Fruit fly (Drosophila melanogaster): ENCODE measurements around the gene Task7.

Gene Task7

DNA sequence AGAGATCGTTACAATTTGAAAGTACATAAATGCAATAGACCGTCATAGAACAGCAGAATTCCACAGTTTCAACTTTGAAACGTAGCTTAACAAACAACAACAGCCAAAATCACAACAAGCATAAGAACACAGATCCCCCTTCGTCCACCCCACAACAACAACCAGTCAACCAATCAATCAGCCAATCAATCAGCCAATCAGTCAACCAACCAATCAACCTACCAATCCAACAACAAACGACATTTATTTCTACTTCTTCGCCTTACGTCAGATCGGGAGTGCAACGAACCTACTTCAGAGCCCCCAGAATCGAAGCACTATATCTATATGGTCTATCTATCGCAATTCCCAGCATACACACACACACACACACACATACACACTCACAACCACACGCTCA, 38.6 kb upstream of the Task7 start (continued):
- no peak for TF ChIP-seq row (GFP tag; IDR thresholded peaks at IDR 0.05)

dm6 chr3R:9448320-9448719, 36.2 kb upstream of the Task7 start:
- TF ChIP-seq CG10543 (GFP tag; optimal IDR thresholded peaks at IDR 0.05) (peak; percentile 46), CG1603 (tag; optimal IDR thresholded peaks at IDR 0.05) (no peak), CG17385 (GFP tag; optimal IDR thresholded peaks at IDR 0.05) (no peak), CG15073 (GFP tag; optimal IDR thresholded peaks at IDR 0.05) (no peak), mirr (GFP tag; optimal IDR thresholded peaks at IDR 0.05) (peak; percentile 0), CG31388 (GFP tag; optimal IDR thresholded peaks at IDR 0.05) (no peak), ewg (GFP tag; optimal IDR thresholded peaks at IDR 0.05) (no peak), Fer3 (tag; optimal IDR thresholded peaks at IDR 0.05) (peak; percentile 18), esg (GFP tag; conservative IDR thresholded peaks at IDR 0.05) (no peak), CG17359 (tag; optimal IDR thresholded peaks at IDR 0.05) (peak; percentile 36), CG34376 (GFP tag; optimal IDR thresholded peaks at IDR 0.05) (peak; percentile 28), Awh (GFP tag; IDR thresholded peaks at IDR 0.05) (0 out of 2 replicates have a peak, but pooled peaks have one; percentile 15), E2f2 (GFP tag; IDR thresholded peaks at IDR 0.05) (0 out of 2 replicates have a peak, but pooled peaks have one; percentile 19), hkb (optimal IDR thresholded peaks at IDR 0.05) (no peak), hkb (GFP tag; IDR thresholded peaks at IDR 0.05) (peak; percentile 32; the same call in 1 of the 2 replicates), PHDP (tag; optimal IDR thresholded peaks at IDR 0.05) (peak; percentile 25), CG13123 (GFP tag; optimal IDR thresholded peaks at IDR 0.05) (no peak), CG12659 (GFP tag; optimal IDR thresholded peaks at IDR 0.05) (peak; percentile 7), CG12071 (GFP tag; optimal IDR thresholded peaks at IDR 0.05) (peak; percentile 53), fu2 (GFP tag; optimal IDR thresholded peaks at IDR 0.05) (no peak), croc (GFP tag; conservative IDR thresholded peaks at IDR 0.05) (no peak), ATbp (GFP tag; optimal IDR thresholded peaks at IDR 0.05) (peak; percentile 52), caup (GFP tag; optimal IDR thresholded peaks at IDR 0.05; ENCODE audit: severe bottlenecking) (peak; percentile 29), CG2678 (tag; optimal IDR thresholded peaks at IDR 0.05) (peak; percentile 47), CG8290 (GFP tag; optimal IDR thresholded peaks at IDR 0.05) (no peak), CG8290 (tag; optimal IDR thresholded peaks at IDR 0.05) (peak in 1 of 2 experiments; percentile 10), Xrp1 (GFP tag; IDR thresholded peaks at IDR 0.05) (peak; percentile 36; the same call in 1 of the 2 replicates), wor (GFP tag; IDR thresholded peaks at IDR 0.05) (no peak), odd (GFP tag; optimal IDR thresholded peaks at IDR 0.05) (peak; percentile 15), dmrt99B (tag; optimal IDR thresholded peaks at IDR 0.05) (peak; percentile 14), BtbVII (GFP tag; optimal IDR thresholded peaks at IDR 0.05) (peak; percentile 41), pfk (GFP tag; optimal IDR thresholded peaks at IDR 0.05) (peak; percentile 4), cato (GFP tag; optimal IDR thresholded peaks at IDR 0.05; ENCODE audit: borderline replicate concordance) (no peak), CHES-1-like (GFP tag; optimal IDR thresholded peaks at IDR 0.05) (no peak), CG6765 (GFP tag; optimal IDR thresholded peaks at IDR 0.05) (peak; percentile 22), CG11560 (tag; IDR thresholded peaks at IDR 0.05) (no peak), luna (GFP tag; optimal IDR thresholded peaks at IDR 0.05) (no peak), run (tag; optimal IDR thresholded peaks at IDR 0.05) (no peak), CG7928 (GFP tag; optimal IDR thresholded peaks at IDR 0.05) (no peak), CG14014 (GFP tag; IDR thresholded peaks at IDR 0.05) (peak; percentile 33; the same call in 1 of the 2 replicates), CG6654 (GFP tag; optimal IDR thresholded peaks at IDR 0.05) (no peak), CG17802 (tag; optimal IDR thresholded peaks at IDR 0.05) (no peak), CG13296 (GFP tag; optimal IDR thresholded peaks at IDR 0.05) (peak; percentile 56), CG4328 (GFP tag; optimal IDR thresholded peaks at IDR 0.05) (peak; percentile 11), CG9797 (GFP tag; optimal IDR thresholded peaks at IDR 0.05) (no peak), CG12942 (GFP tag; optimal IDR thresholded peaks at IDR 0.05) (no peak), abd-A (tag; optimal IDR thresholded peaks at IDR 0.05) (no peak), Meics (GFP tag; optimal IDR thresholded peaks at IDR 0.05) (peak; percentile 9)

Measured in whole organism, embryonic.